Worm (Caenorhabditis elegans) whole organism, midembryonic: ENCODE results near the gene mig-39.
A peak's percentile ranks its signal among the peaks of the same experiment; 100 is the strongest.

ENCODE experiments used
- T22C8.4 ChIP-seq: fragments of 200-800 bp; sonication (Bioruptor generic); IDR thresholded peaks from 2 replicates; pipeline ENCODE4 v1.3.6; 2022; ENCODE audit warnings: missing genetic modification characterization, missing compliant biosample characterization
- cog-1 ChIP-seq: sonication (generic microtip); optimal IDR thresholded peaks from 2 replicates; lab custom pipeline; 2016; ENCODE audit warnings: missing genetic modification characterization, missing compliant biosample characterization
- flt-1 ChIP-seq: fragments of 200-800 bp; sonication (Bioruptor generic); IDR thresholded peaks from 2 replicates; pipeline ENCODE4 v1.3.6; 2022; ENCODE audit warnings: missing genetic modification characterization, missing compliant biosample characterization
- klf-2 ChIP-seq: fragments of 200-800 bp; sonication (Bioruptor generic); conservative IDR thresholded peaks from 2 replicates; pipeline ENCODE4 v1.3.6; 2022; ENCODE audit warnings: missing genetic modification reagents, missing genetic modification characterization, missing compliant biosample characterization
- med-1 ChIP-seq: sonication (generic microtip); optimal IDR thresholded peaks from 2 replicates; lab custom pipeline; 2017; ENCODE audit warnings: missing genetic modification characterization, mild to moderate bottlenecking, missing compliant biosample characterization, antibody characterized with exemption, missing genetic modification reagents; ENCODE audit not compliant: insufficient read depth
- ref-1 ChIP-seq: fragments of 200-800 bp; sonication (Bioruptor generic); conservative IDR thresholded peaks from 2 replicates; pipeline ENCODE4 v1.3.6; 2022; ENCODE audit warnings: missing genetic modification reagents, missing genetic modification characterization, missing compliant biosample characterization
- tab-1 ChIP-seq: fragments of 200-800 bp; sonication (Bioruptor generic); IDR thresholded peaks from 2 replicates; pipeline ENCODE4 v1.3.6; 2022; ENCODE audit warnings: missing genetic modification characterization, missing compliant biosample characterization
- ztf-23 ChIP-seq: fragments of 200-800 bp; sonication (Bioruptor generic); IDR thresholded peaks from 2 replicates; pipeline ENCODE4 v1.3.6; 2022; ENCODE audit warnings: missing genetic modification reagents, missing genetic modification characterization, missing compliant biosample characterization
- ztf-29 ChIP-seq: fragments of 200-800 bp; sonication (Bioruptor generic); IDR thresholded peaks from 2 replicates; pipeline ENCODE4 v1.3.6; 2022; ENCODE audit warnings: missing genetic modification reagents, missing genetic modification characterization, missing compliant biosample characterization

DNA sequence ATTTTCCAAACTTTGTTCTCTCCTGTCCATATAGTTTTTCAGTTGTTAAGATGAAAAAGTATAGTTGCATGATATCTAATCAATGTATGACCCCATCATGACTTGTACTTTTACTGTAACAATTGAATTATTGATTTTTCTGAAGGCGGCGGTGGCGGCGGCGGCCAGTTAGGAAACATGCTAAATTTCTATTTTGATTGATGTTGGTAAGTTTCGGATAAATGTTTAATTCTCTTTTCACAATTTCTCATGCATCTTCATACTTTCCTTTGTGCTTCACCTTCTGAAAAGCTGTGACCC is 48.9 kb upstream of the mig-39 start, which contains the start of gene sor-1:
- TF ChIP-seq flt-1 (GFP tag; lab: Robert Waterston, UW) (no peak), T22C8.4 (GFP tag; lab: Robert Waterston, UW) (peak; percentile 62; the same call in 1 of the 2 replicates), ztf-23 (GFP tag; lab: Robert Waterston, UW) (no peak), ztf-29 (GFP tag; lab: Robert Waterston, UW) (no peak), ref-1 (GFP tag; lab: Robert Waterston, UW) (no peak), tab-1 (GFP tag; lab: Robert Waterston, UW) (no peak), cog-1 (no peak), klf-2 (GFP tag; lab: Robert Waterston, UW) (no peak), med-1 (GFP tag; lab: Kevin White, UChicago) (no peak)
